Worm (Caenorhabditis elegans) whole organism, midembryonic: Measurements from ENCODE around the gene C50E3.7.
"Not testable (repeated sequence)": the region's sequence is repeated elsewhere in the genome, so short reads cannot be mapped to it uniquely, and the experiment has no call there.

Experiments used
- flt-1 ChIP-seq: fragments of 200-800 bp; sonication (Bioruptor generic); IDR thresholded peaks from 2 replicates; pipeline ENCODE4 v1.3.6; 2022; ENCODE audit warnings: missing genetic modification characterization, missing compliant biosample characterization
- med-1 ChIP-seq: sonication (generic microtip); optimal IDR thresholded peaks from 2 replicates; lab custom pipeline; 2017; ENCODE audit warnings: missing genetic modification characterization, mild to moderate bottlenecking, missing compliant biosample characterization, antibody characterized with exemption, missing genetic modification reagents; ENCODE audit not compliant: insufficient read depth
- tab-1 ChIP-seq: fragments of 200-800 bp; sonication (Bioruptor generic); IDR thresholded peaks from 2 replicates; pipeline ENCODE4 v1.3.6; 2022; ENCODE audit warnings: missing genetic modification characterization, missing compliant biosample characterization
- ztf-23 ChIP-seq: fragments of 200-800 bp; sonication (Bioruptor generic); IDR thresholded peaks from 2 replicates; pipeline ENCODE4 v1.3.6; 2022; ENCODE audit warnings: missing genetic modification reagents, missing genetic modification characterization, missing compliant biosample characterization
- ztf-29 ChIP-seq: fragments of 200-800 bp; sonication (Bioruptor generic); IDR thresholded peaks from 2 replicates; pipeline ENCODE4 v1.3.6; 2022; ENCODE audit warnings: missing genetic modification reagents, missing genetic modification characterization, missing compliant biosample characterization

DNA sequence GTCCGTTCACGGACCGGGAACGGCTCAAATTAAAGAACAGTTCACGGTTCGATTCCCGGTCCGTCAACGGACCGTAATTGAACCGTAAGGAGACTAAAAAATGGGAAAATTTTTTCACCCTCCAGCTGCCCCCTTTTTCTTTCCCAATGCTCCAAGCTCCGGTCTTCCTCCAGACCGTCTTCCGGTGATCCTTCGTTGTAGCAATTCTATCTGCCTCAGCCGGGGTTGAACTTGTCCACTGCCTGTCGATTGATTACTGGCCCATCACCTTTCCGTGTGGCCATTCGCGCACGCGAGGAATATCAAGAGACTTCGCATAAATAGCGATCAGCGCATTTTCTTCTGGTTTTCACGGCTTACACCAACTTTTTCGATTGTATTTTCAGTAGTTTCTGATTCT is 49.7 kb downstream of the C50E3.7 start:
- not testable (repeated sequence) for TF ChIP-seq med-1 (GFP tag; lab: Kevin White, UChicago); ztf-29 (GFP tag; lab: Robert Waterston, UW)
- TF ChIP-seq flt-1 (GFP tag; lab: Robert Waterston, UW) (peak; percentile 89), ztf-23 (GFP tag; lab: Robert Waterston, UW) (peak; percentile 81), tab-1 (GFP tag; lab: Robert Waterston, UW) (peak; percentile 79)
